Fruit fly (Drosophila melanogaster): ENCODE measurements around the gene Elys.

Gene Elys

DNA sequence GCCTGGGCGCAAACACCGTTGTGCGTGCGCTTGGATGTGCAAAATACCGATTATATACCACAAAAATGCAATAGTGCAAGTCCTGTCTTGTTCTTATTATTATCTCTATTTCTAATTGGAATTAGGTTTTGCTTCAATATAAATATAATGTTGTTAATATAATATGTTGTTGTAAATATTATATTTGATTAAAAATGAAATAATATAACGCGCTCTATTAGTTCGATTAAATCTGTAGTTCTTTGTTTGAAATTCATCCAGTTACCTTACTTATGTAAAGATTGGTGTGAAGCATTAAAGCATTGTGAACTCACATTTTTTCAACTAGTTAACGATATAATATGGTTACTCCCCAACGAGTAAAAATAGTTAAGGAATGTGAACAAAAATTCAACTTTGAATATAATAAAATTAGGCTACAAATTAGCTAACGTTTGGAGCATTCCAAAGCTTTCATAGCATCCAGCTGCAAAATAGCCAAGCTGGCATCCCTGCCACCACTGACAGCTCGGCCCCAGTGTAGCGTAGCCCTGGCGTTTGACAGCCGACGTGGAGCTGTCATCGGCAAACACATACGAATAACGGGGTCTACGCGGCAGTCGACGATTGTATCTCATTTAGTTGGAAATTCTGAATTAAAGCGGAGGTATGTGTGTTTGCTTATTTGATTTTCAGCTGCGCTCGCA, 9.1 kb upstream of the Elys start, which contains the start of the genes CG12237 and Sec61gamma (continued):
- TF ChIP-seq NK7.1 (GFP tag; optimal IDR thresholded peaks at IDR 0.05) (no peak), CoRest (tag; optimal IDR thresholded peaks at IDR 0.05) (peak; percentile 53), CG14860 (GFP tag; IDR thresholded peaks at IDR 0.05; ENCODE audit: partially characterized antibody) (no peak), Lhr (GFP tag; optimal IDR thresholded peaks at IDR 0.05) (no peak), hth (optimal IDR thresholded peaks at IDR 0.05) (no peak), gce (GFP tag; IDR thresholded peaks at IDR 0.05) (no peak), pnt (GFP tag; optimal IDR thresholded peaks at IDR 0.05) (no peak), CG17612 (GFP tag; IDR thresholded peaks at IDR 0.05) (no peak), CG3407 (GFP tag; optimal IDR thresholded peaks at IDR 0.05) (no peak), CG2129 (GFP tag; IDR thresholded peaks at IDR 0.05; ENCODE audit: partially characterized antibody) (no peak), CG3065 (GFP tag; optimal IDR thresholded peaks at IDR 0.05) (no peak), Side (GFP tag; optimal IDR thresholded peaks at IDR 0.05) (peak; percentile 0), CG18011 (GFP tag; optimal IDR thresholded peaks at IDR 0.05) (peak; percentile 96), oc (tag; optimal IDR thresholded peaks at IDR 0.05) (no peak), CG17829 (tag; optimal IDR thresholded peaks at IDR 0.05) (peak; percentile 49), CG7357 (GFP tag; IDR thresholded peaks at IDR 0.05) (no peak), Drgx (GFP tag; IDR thresholded peaks at IDR 0.05) (no peak), nerfin-2 (GFP tag; IDR thresholded peaks at IDR 0.05; ENCODE audit: partially characterized antibody) (no peak), Hmr (GFP tag; optimal IDR thresholded peaks at IDR 0.05) (no peak), CG10274 (GFP tag; optimal IDR thresholded peaks at IDR 0.05) (no peak), Sin3A (optimal IDR thresholded peaks at IDR 0.05) (peak; percentile 16), sc (optimal IDR thresholded peaks at IDR 0.05) (no peak), sc (GFP tag; optimal IDR thresholded peaks at IDR 0.05) (no peak), CG2712 (tag; optimal IDR thresholded peaks at IDR 0.05) (peak; percentile 48), CG14710 (tag; optimal IDR thresholded peaks at IDR 0.05) (peak; percentile 60), sug (tag; optimal IDR thresholded peaks at IDR 0.05) (peak; percentile 44), NfI (GFP tag; optimal IDR thresholded peaks at IDR 0.05) (peak; percentile 11), Hand (GFP tag; optimal IDR thresholded peaks at IDR 0.05) (no peak), gsb (GFP tag; IDR thresholded peaks at IDR 0.05) (no peak), CG7928 (GFP tag; optimal IDR thresholded peaks at IDR 0.05) (peak; percentile 93), btn (GFP tag; optimal IDR thresholded peaks at IDR 0.05) (no peak), CG5245 (GFP tag; optimal IDR thresholded peaks at IDR 0.05) (no peak), z (GFP tag; IDR thresholded peaks at IDR 0.05) (no peak), HLH3B (GFP tag; IDR thresholded peaks at IDR 0.05) (no peak), her (GFP tag; optimal IDR thresholded peaks at IDR 0.05) (no peak), gcm2 (GFP tag; optimal IDR thresholded peaks at IDR 0.05) (no peak), GATAe (GFP tag; conservative IDR thresholded peaks at IDR 0.05) (no peak), Gsc (GFP tag; IDR thresholded peaks at IDR 0.05) (no peak), schlank (tag; optimal IDR thresholded peaks at IDR 0.05) (no peak), rib (GFP tag; IDR thresholded peaks at IDR 0.05) (peak; percentile 55), HLHmδ (GFP tag; optimal IDR thresholded peaks at IDR 0.05) (peak; percentile 85), gt (GFP tag; IDR thresholded peaks at IDR 0.05) (no peak), amos (GFP tag; IDR thresholded peaks at IDR 0.05; ENCODE audit: partially characterized antibody) (peak; percentile 50; the same call in 1 of the 2 replicates), Gug (GFP tag; IDR thresholded peaks at IDR 0.05) (no peak), br (optimal IDR thresholded peaks at IDR 0.05) (no peak), stc (GFP tag; IDR thresholded peaks at IDR 0.05) (0 out of 2 replicates have a peak, but pooled peaks have one; percentile 5), Atf-2 (GFP tag; optimal IDR thresholded peaks at IDR 0.05) (no peak), Nf-YA (GFP tag; IDR thresholded peaks at IDR 0.05) (no peak), CG12942 (GFP tag; optimal IDR thresholded peaks at IDR 0.05) (no peak), CG17802 (tag; optimal IDR thresholded peaks at IDR 0.05) (peak; percentile 15), CG14441 (GFP tag; IDR thresholded peaks at IDR 0.05) (no peak), onecut (GFP tag; IDR thresholded peaks at IDR 0.05) (no peak; the same call in 1 of the 2 replicates)

All from whole organism, embryonic.